Worm (Caenorhabditis elegans): Measurements from ENCODE around the gene K02C4.3.

ce11 chrII:8130792-8131191 lies 44.1 kb upstream of the K02C4.3 start:
- TF ChIP-seq elt-2 (tag; optimal IDR thresholded peaks at IDR 0.05): no peak
- no peak for TF ChIP-seq ceh-63 (GFP tag; optimal IDR thresholded peaks at IDR 0.05)
